Fruit fly (Drosophila melanogaster) whole organism, prepupa: ENCODE data around the gene CG32148.
A peak's percentile ranks its signal among the peaks of the same experiment; 100 is the strongest.

ENCODE experiments used
- CG3919 ChIP-seq: fragments of 200-800 bp; sonication (Bioruptor generic); optimal IDR thresholded peaks from 3 replicates; lab custom pipeline; 2016; ENCODE audit warnings: missing biosample characterization, missing genetic modification characterization
- CG4318 ChIP-seq: fragments of 200-800 bp; sonication (Bioruptor generic); optimal IDR thresholded peaks from 3 replicates; lab custom pipeline; 2017; ENCODE audit warnings: missing biosample characterization, mild to moderate bottlenecking, missing genetic modification characterization
- CG8119 ChIP-seq: fragments of 200-800 bp; sonication (Bioruptor generic); IDR thresholded peaks from 3 replicates; pipeline ENCODE4 v1.3.6; 2022; ENCODE audit warnings: missing biosample characterization, missing genetic modification characterization
- Hr4 ChIP-seq: fragments of 200-800 bp; sonication (Bioruptor generic); optimal IDR thresholded peaks from 3 replicates; lab custom pipeline; 2016; ENCODE audit warnings: missing biosample characterization, missing genetic modification characterization
- OdsH ChIP-seq: fragments of 200-800 bp; sonication (Bioruptor generic); optimal IDR thresholded peaks from 3 replicates; lab custom pipeline; 2016; ENCODE audit warnings: missing biosample characterization, missing genetic modification characterization
- Sox102F ChIP-seq: fragments of 200-800 bp; sonication (Bioruptor generic); optimal IDR thresholded peaks from 2 replicates; lab custom pipeline; 2016; ENCODE audit warnings: missing biosample characterization, mild to moderate bottlenecking, missing genetic modification characterization
- Sox14 ChIP-seq: fragments of 200-800 bp; sonication (Bioruptor generic); optimal IDR thresholded peaks from 3 replicates; lab custom pipeline; 2016; ENCODE audit warnings: missing biosample characterization, missing genetic modification characterization
- dsx ChIP-seq: fragments of 200-800 bp; optimal IDR thresholded peaks from 3 replicates; lab custom pipeline; 2019; ENCODE audit warnings: missing biosample characterization, mild to moderate bottlenecking, missing genetic modification characterization, moderate library complexity; ENCODE audit not compliant: poor library complexity, severe bottlenecking
- eg ChIP-seq: fragments of 200-800 bp; sonication (Bioruptor generic); IDR thresholded peaks from 3 replicates; pipeline ENCODE4 v1.3.6; 2022; ENCODE audit warnings: missing biosample characterization, missing genetic modification characterization
- lz ChIP-seq: fragments of 200-800 bp; sonication (Bioruptor generic); optimal IDR thresholded peaks from 3 replicates; lab custom pipeline; 2016; ENCODE audit warnings: missing biosample characterization, missing genetic modification characterization
- salr ChIP-seq, 2 experiments: fragments of 200-800 bp; sonication (Bioruptor generic); optimal IDR thresholded peaks; 3 replicates each; lab custom pipeline; 2016 to 2018; ENCODE audit warnings: missing biosample characterization in 2 of 2, missing genetic modification characterization in 2 of 2, mild to moderate bottlenecking in 1 of 2
- ss ChIP-seq, 2 experiments: fragments of 200-800 bp; sonication (Bioruptor generic); optimal IDR thresholded peaks; 2 replicates in 1 of 2; 3 replicates in 1 of 2; lab custom pipeline; 2017 to 2018; ENCODE audit warnings: mild to moderate bottlenecking in 2 of 2, missing biosample characterization in 2 of 2, missing genetic modification characterization in 2 of 2, moderate library complexity in 1 of 2
- svp ChIP-seq: fragments of 200-800 bp; sonication (Bioruptor generic); peaks from one replicate; lab custom pipeline; 2016; ENCODE audit warnings: missing biosample characterization, missing genetic modification characterization

DNA sequence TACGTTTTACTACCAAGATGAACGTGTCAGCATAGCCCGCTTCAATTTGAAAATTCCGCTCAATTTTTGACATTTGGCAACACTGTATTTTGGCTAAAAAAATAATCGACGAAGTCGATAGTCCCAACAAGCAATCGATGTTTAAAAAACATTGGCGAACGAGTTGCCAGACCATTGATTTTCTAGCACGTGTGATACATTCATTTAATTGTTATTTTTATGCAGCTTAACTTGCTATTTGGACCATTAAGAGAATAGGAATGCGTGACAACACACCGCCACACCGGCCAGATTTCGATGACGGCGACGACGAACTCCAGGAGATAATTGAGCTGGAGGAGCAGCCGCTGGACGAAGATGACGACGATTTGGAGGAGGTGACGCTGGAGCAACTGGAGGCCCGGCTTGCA, 40.6 kb upstream of the CG32148 start, which contains the start of gene CG5114:
- no peak for TF ChIP-seq eg
- TF ChIP-seq ss (GFP tag; optimal IDR thresholded peaks at IDR 0.05; lab: Kevin White, UChicago): no peak
- TF ChIP-seq Sox14 (GFP tag; lab: Kevin White, UChicago): peak; percentile 40
- no peak for TF ChIP-seq dsx (GFP tag; lab: Kevin White, UChicago)
- TF ChIP-seq CG3919 (GFP tag; lab: Kevin White, UChicago): peak; percentile 18
- no peak for TF ChIP-seq CG4318
- TF ChIP-seq Sox102F (GFP tag; lab: Kevin White, UChicago): no peak
- no peak for TF ChIP-seq salr (GFP tag; optimal IDR thresholded peaks at IDR 0.05; lab: Kevin White, UChicago)
- no peak for TF ChIP-seq Hr4 (GFP tag; lab: Kevin White, UChicago)
- peak; percentile 38 for TF ChIP-seq lz (GFP tag; lab: Kevin White, UChicago)
- TF ChIP-seq OdsH (GFP tag; lab: Kevin White, UChicago): no peak
- no peak for TF ChIP-seq svp (GFP tag; lab: Kevin White, UChicago)
- TF ChIP-seq CG8119 (GFP tag; lab: Robert Waterston, UW): no peak
